Worm (Caenorhabditis elegans): ENCODE data around the gene rpb-6.

Gene rpb-6

DNA sequence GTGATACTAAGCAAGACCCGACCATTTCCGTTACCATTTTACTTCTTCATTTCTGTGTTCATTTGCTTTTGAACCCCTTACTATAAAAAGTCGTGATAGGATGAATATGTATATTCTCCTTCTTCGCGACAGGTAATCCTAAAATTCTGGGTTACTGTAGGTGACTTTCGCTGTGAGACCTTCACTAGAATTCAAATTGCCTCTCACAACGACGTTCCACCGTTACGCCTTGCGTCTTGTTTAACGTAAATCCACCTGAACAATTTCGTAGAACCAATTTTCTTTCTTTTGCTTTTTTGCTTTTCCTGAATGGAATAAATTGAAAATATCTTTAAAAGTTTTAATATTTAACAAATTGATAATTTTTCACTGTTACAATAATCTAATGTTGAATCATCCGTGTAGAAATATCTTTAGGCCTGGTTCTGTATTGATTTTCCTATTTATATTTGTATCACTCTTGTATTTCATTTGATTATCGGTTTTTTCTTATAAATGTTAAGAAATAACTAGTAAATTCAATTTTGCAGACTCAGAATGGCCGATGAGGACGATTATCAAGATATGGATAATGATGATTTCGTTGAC lies at the start of gene rpb-6:
Gene rpb-6, plus strand, starts transcription at position 538 of the 588 bp plus-strand sequence.
- TF ChIP-seq pes-1 (GFP tag; IDR thresholded peaks at IDR 0.05) (no peak), ceh-13 (GFP tag; optimal IDR thresholded peaks at IDR 0.05) (no peak), flt-1 (GFP tag; IDR thresholded peaks at IDR 0.05) (no peak), ama-1 (optimal IDR thresholded peaks at IDR 0.05) (no peak), F13C5.2 (tag; optimal IDR thresholded peaks at IDR 0.05) (no peak), tra-4 (tag; optimal IDR thresholded peaks at IDR 0.05) (no peak), hnd-1 (tag; optimal IDR thresholded peaks at IDR 0.05) (no peak)

DNA sequence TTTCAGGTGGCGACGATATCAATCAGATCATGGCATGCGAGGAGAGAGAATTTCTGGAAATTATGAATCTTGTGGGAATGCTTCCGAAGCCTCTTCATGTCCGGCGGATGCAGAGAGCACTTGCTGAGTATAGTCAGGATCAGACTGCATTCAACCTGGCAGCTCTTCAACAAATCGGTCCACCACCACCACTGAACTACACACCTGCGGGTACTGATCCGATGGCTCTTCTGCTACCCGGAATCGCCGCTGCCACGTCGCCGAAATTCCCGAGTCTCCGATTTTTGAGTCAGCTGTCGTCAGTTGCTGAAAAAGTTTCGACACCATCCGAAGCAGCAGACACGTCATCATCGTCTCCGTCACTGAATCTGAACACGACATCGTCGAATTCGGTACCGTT lies 48.3 kb upstream of the rpb-6 start:
- TF ChIP-seq tbx-11 (GFP tag; IDR thresholded peaks at IDR 0.05): no peak
- TF ChIP-seq hnd-1 (tag; optimal IDR thresholded peaks at IDR 0.05): no peak
- TF ChIP-seq ets-7 (tag; optimal IDR thresholded peaks at IDR 0.05): no peak
- no peak for TF ChIP-seq flt-1 (GFP tag; IDR thresholded peaks at IDR 0.05)
- TF ChIP-seq hmg-4 (GFP tag; optimal IDR thresholded peaks at IDR 0.05): no peak
- no peak for TF ChIP-seq tbx-37 (GFP tag; conservative IDR thresholded peaks at IDR 0.05)
- TF ChIP-seq scrt-1 (GFP tag; IDR thresholded peaks at IDR 0.05): no peak
- no peak for TF ChIP-seq sea-1 (GFP tag; conservative IDR thresholded peaks at IDR 0.05)
- TF ChIP-seq aly-1 (tag; optimal IDR thresholded peaks at IDR 0.05): no peak
- TF ChIP-seq F13C5.2 (tag; optimal IDR thresholded peaks at IDR 0.05): no peak
- TF ChIP-seq tra-4 (tag; optimal IDR thresholded peaks at IDR 0.05): no peak
- TF ChIP-seq hmbx-1 (tag; optimal IDR thresholded peaks at IDR 0.05): no peak
- no peak for TF ChIP-seq B0310.2 (tag; optimal IDR thresholded peaks at IDR 0.05)
- no peak for TF ChIP-seq ama-1 (optimal IDR thresholded peaks at IDR 0.05)
- TF ChIP-seq pes-1 (GFP tag; IDR thresholded peaks at IDR 0.05): no peak
- TF ChIP-seq ceh-36 (tag; optimal IDR thresholded peaks at IDR 0.05): no peak
- no peak for TF ChIP-seq ceh-13 (GFP tag; optimal IDR thresholded peaks at IDR 0.05)

DNA sequence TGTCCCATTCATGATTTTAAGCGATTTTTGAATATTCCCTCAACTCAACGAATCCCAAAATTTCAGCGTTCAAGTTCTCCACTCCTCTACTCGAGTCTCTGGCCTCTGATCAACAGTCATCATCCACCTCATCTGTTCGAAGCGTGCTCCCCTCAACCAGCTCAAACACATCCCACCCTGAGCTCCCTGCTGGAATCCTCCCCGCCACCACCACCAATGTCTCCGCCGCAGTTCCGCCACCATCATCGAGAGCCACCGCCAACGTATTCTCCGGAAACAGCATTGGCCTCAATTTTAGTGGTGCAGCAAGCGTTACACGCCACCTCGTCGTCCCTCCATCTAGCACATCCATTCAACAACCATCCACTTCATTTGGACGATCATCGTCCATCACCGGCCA lies 47.6 kb upstream of the rpb-6 start:
- TF ChIP-seq hnd-1 (tag; optimal IDR thresholded peaks at IDR 0.05) (no peak), tra-4 (tag; optimal IDR thresholded peaks at IDR 0.05) (no peak), sea-1 (GFP tag; conservative IDR thresholded peaks at IDR 0.05) (no peak), F13C5.2 (tag; optimal IDR thresholded peaks at IDR 0.05) (no peak), hmbx-1 (tag; optimal IDR thresholded peaks at IDR 0.05) (no peak), ama-1 (optimal IDR thresholded peaks at IDR 0.05) (no peak), tbx-11 (GFP tag; IDR thresholded peaks at IDR 0.05) (no peak), ets-7 (tag; optimal IDR thresholded peaks at IDR 0.05) (no peak), B0310.2 (tag; optimal IDR thresholded peaks at IDR 0.05) (no peak), ceh-13 (GFP tag; optimal IDR thresholded peaks at IDR 0.05) (no peak), flt-1 (GFP tag; IDR thresholded peaks at IDR 0.05) (no peak), scrt-1 (GFP tag; IDR thresholded peaks at IDR 0.05) (no peak), ceh-36 (tag; optimal IDR thresholded peaks at IDR 0.05) (no peak), aly-1 (tag; optimal IDR thresholded peaks at IDR 0.05) (no peak), pes-1 (GFP tag; IDR thresholded peaks at IDR 0.05) (no peak), hmg-4 (GFP tag; optimal IDR thresholded peaks at IDR 0.05) (no peak), tbx-37 (GFP tag; conservative IDR thresholded peaks at IDR 0.05) (no peak)

DNA sequence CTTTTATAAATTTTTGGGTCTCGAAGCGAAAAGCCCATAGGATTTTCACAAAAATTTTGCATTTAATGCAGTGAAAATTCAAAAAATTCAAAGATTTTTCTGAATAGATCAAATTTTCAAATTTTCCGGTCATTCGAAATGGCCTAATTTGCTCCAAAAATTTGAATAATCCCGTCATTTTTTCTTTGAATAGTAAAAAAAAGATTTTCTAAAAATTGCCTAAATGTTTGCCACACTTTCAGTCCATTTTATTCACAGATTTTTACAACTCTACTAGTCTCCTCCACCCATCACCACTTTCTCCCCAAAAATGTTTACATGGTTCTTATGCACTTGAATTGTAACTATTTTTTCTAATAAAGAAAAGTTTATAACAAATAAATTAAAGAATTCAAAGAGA lies 45.2 kb upstream of the rpb-6 start:
- TF ChIP-seq flt-1 (GFP tag; IDR thresholded peaks at IDR 0.05): no peak
- no peak for TF ChIP-seq F13C5.2 (tag; optimal IDR thresholded peaks at IDR 0.05)
- no peak for TF ChIP-seq aly-1 (tag; optimal IDR thresholded peaks at IDR 0.05)
- TF ChIP-seq ama-1 (optimal IDR thresholded peaks at IDR 0.05): no peak
- TF ChIP-seq hmg-4 (GFP tag; optimal IDR thresholded peaks at IDR 0.05): no peak
- no peak for TF ChIP-seq ceh-36 (tag; optimal IDR thresholded peaks at IDR 0.05)
- no peak for TF ChIP-seq pes-1 (GFP tag; IDR thresholded peaks at IDR 0.05)
- no peak for TF ChIP-seq hnd-1 (tag; optimal IDR thresholded peaks at IDR 0.05)
- TF ChIP-seq ets-7 (tag; optimal IDR thresholded peaks at IDR 0.05): no peak
- no peak for TF ChIP-seq tra-4 (tag; optimal IDR thresholded peaks at IDR 0.05)

DNA sequence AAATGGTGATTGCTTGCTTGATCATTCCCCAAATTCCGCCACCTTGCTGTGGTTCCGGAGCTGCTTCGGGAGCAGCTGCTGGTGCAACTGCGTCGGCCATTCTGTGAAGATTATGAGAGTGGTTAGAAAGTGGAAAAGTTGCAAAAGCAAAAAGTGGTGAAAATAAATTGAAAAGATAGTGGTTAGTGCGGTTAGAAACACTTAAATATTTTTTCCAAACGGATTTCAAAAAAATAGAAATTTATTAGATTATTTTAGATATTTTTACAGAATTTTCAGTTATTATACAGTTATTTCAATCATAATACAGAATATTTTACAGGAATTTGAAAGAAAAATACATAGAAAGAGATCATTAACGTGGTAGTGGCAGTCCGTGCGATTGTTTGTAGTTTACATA lies 41.6 kb upstream of the rpb-6 start, which contains the start of gene R166.2:
Gene R166.2, minus strand, starts transcription at position 101 of the 400 bp plus-strand sequence.
- TF ChIP-seq tbx-11 (GFP tag; IDR thresholded peaks at IDR 0.05) (no peak), ceh-13 (GFP tag; optimal IDR thresholded peaks at IDR 0.05) (no peak), hmg-4 (GFP tag; optimal IDR thresholded peaks at IDR 0.05) (no peak), scrt-1 (GFP tag; IDR thresholded peaks at IDR 0.05) (no peak), flt-1 (GFP tag; IDR thresholded peaks at IDR 0.05) (no peak), B0310.2 (tag; optimal IDR thresholded peaks at IDR 0.05) (no peak), pes-1 (GFP tag; IDR thresholded peaks at IDR 0.05) (no peak), F13C5.2 (tag; optimal IDR thresholded peaks at IDR 0.05) (no peak), tra-4 (tag; optimal IDR thresholded peaks at IDR 0.05) (no peak)

DNA sequence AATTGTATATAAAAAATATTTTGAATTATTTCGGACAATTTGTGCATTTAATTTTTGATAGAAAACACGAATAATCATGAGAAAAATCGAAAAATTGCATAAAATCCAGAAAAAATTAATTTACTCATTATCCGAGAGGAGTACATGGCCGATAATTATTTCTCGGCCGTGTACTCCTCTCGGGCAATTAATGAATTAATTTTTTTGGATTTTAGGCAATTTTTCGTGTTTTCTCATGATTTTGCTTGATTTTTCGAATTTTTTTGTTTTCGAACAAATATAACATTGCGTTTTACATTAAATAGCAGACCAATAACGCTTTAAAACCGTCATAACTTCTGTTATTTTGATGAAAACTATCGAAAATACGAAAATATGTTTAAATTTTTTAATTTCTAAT lies 41.2 kb upstream of the rpb-6 start:
- TF ChIP-seq tbx-11 (GFP tag; IDR thresholded peaks at IDR 0.05): no peak
- TF ChIP-seq tbx-37 (GFP tag; conservative IDR thresholded peaks at IDR 0.05): peak; percentile 40; the same call in 1 of the 2 replicates
- peak; percentile 19 for TF ChIP-seq F13C5.2 (tag; optimal IDR thresholded peaks at IDR 0.05)

DNA sequence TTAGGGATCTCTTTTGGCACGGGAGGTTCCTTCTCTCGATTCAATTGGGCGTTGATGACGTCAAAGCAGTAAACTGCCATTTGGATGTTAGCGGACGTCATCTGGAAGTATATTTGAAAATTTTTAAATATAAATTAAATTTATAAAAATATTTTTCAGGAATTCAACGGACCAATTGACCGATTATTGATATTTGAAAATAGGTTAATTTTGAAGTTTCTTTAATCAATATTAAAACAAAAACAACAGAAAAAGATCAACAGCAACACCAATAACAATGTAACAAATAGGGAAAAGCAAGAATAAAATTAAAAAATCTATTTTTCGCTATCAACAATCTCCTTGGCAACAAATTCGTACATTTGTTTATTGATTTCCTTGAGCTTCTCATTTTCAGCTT lies 39.9 kb upstream of the rpb-6 start, which contains the start of gene R166.3:
Gene R166.3, minus strand, starts transcription at position 101 of the 400 bp plus-strand sequence.
- TF ChIP-seq ets-7 (tag; optimal IDR thresholded peaks at IDR 0.05) (no peak), pes-1 (GFP tag; IDR thresholded peaks at IDR 0.05) (no peak), F13C5.2 (tag; optimal IDR thresholded peaks at IDR 0.05) (no peak), scrt-1 (GFP tag; IDR thresholded peaks at IDR 0.05) (no peak), tbx-37 (GFP tag; conservative IDR thresholded peaks at IDR 0.05) (no peak), ceh-36 (tag; optimal IDR thresholded peaks at IDR 0.05) (no peak), tra-4 (tag; optimal IDR thresholded peaks at IDR 0.05) (no peak), hmbx-1 (tag; optimal IDR thresholded peaks at IDR 0.05) (no peak)

DNA sequence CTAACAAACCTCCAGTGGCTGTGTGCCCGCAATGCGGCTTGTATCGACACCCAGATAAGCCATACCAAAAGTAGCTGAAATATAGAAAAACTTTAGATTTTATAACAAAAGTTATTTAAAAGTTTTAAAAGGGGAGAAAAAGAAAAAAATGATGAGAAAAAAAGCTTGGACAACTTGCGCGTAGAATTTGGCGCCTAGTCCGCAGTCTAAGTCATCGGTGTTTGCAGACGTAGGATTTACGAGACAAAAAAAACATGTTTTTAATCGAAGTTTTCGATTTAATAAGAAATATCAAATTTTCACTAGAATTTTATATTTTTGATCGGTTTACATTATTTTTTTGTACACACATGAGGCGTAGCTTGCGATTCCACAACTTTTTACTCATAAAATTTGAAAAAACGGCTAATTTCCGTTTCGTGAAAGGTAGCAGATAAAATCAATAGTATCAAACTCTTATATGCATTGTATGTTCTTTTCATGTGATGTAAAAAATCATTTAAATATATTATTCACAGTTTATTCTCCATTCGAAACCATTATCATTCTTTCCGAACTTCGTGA lies 37.2 kb upstream of the rpb-6 start, which contains the start of gene pro-1:
Gene pro-1, minus strand, starts transcription at position 74 of the 564 bp plus-strand sequence.
- TF ChIP-seq pes-1 (GFP tag; IDR thresholded peaks at IDR 0.05) (peak; percentile 71; the same call in 1 of the 2 replicates), ceh-36 (tag; optimal IDR thresholded peaks at IDR 0.05) (no peak), hmg-4 (GFP tag; optimal IDR thresholded peaks at IDR 0.05) (peak; percentile 2), F13C5.2 (tag; optimal IDR thresholded peaks at IDR 0.05) (peak; percentile 47), tbx-37 (GFP tag; conservative IDR thresholded peaks at IDR 0.05) (peak; percentile 5; the same call in 1 of the 2 replicates), ama-1 (optimal IDR thresholded peaks at IDR 0.05) (peak; percentile 81), sea-1 (GFP tag; conservative IDR thresholded peaks at IDR 0.05) (peak; percentile 81), scrt-1 (GFP tag; IDR thresholded peaks at IDR 0.05) (no peak)
